Worm (Caenorhabditis elegans): ENCODE data around the gene sru-6.

sru-6 gene

DNA sequence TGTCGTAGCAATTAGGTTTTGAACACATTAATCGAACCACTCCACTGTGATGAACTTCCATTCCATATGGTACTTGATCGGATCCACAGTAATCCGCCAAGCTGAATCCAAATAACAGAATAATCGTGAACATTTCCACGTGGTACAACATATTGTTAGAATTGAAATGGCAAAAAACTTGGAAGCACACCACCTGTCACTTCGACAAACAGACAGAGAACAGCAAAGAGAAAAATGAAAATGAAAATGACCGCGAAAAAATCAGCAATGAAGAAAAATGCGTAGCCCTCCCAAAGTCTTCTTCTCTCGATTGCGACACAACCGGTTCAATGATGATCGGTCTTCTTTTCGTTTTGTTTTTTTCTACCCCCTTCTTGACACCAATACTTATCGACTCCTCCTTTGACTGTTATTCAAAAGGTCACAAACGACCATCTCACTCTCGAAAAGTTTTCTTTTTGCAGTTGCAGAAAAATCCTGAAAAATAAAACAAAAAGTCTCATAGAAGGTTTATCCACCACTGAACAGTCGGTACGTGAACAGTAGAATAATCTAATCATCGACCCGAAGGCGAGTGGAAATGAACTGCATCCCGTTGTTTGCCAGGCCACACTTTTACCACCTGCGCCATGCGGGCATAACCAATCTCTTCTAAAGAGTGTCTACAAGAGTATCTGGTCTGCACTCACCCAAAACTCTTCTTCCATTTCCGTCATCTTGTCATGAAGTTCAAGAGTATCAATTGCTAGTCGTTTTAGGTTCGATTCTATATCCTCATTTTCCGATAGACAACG is 13.1 kb upstream of the sru-6 start, which contains the start of gene wrt-3 (continued):
- TF ChIP-seq die-1 (tag; optimal IDR thresholded peaks at IDR 0.05) (peak; percentile 97), B0261.1 (tag; optimal IDR thresholded peaks at IDR 0.05) (peak; percentile 97), Y79H2A.3 (GFP tag; conservative IDR thresholded peaks at IDR 0.05) (no peak), F33H1.4 (GFP tag; IDR thresholded peaks at IDR 0.05) (no peak), aptf-3 (GFP tag; IDR thresholded peaks at IDR 0.05) (peak; percentile 96), F57C9.4 (tag; optimal IDR thresholded peaks at IDR 0.05) (peak; percentile 48), lsl-1 (GFP tag; optimal IDR thresholded peaks at IDR 0.05) (no peak), K11D2.4 (GFP tag; IDR thresholded peaks at IDR 0.05) (no peak), ZK185.1 (tag; optimal IDR thresholded peaks at IDR 0.05; ENCODE audit: poor library complexity, severe bottlenecking) (peak; percentile 92), F23B12.7 (tag; optimal IDR thresholded peaks at IDR 0.05; ENCODE audit: insufficient read depth) (peak; percentile 53), ceh-40 (GFP tag; IDR thresholded peaks at IDR 0.05) (peak; percentile 90), ceh-100 (GFP tag; IDR thresholded peaks at IDR 0.05) (no peak; the same call in 1 of the 2 replicates), egl-44 (GFP tag; IDR thresholded peaks at IDR 0.05) (no peak; the same call in 1 of the 2 replicates), snpc-4 (GFP tag; optimal IDR thresholded peaks at IDR 0.05) (peak; percentile 87), snpc-4 (tag; optimal IDR thresholded peaks at IDR 0.05) (peak; percentile 79 to 89 (median 86)), ztf-18 (tag; optimal IDR thresholded peaks at IDR 0.05) (peak; percentile 81), chd-7 (tag; optimal IDR thresholded peaks at IDR 0.05) (no peak), D2030.7 (GFP tag; IDR thresholded peaks at IDR 0.05) (peak; percentile 73), sptf-2 (GFP tag; optimal IDR thresholded peaks at IDR 0.05) (peak; percentile 83), hlh-12 (tag; optimal IDR thresholded peaks at IDR 0.05) (peak; percentile 90), B0336.3 (GFP tag; IDR thresholded peaks at IDR 0.05) (no peak), bed-1 (GFP tag; IDR thresholded peaks at IDR 0.05) (no peak), egrh-3 (GFP tag; IDR thresholded peaks at IDR 0.05) (no peak; the same call in 1 of the 2 replicates), madf-10 (tag; optimal IDR thresholded peaks at IDR 0.05) (peak; percentile 80), tlf-1 (GFP tag; optimal IDR thresholded peaks at IDR 0.05) (peak; percentile 59), sdz-38 (tag; optimal IDR thresholded peaks at IDR 0.05) (peak; percentile 13), pha-4 (tag; optimal IDR thresholded peaks at IDR 0.05) (no peak), nhr-27 (tag; optimal IDR thresholded peaks at IDR 0.05) (peak; percentile 94), dpff-1 (tag; optimal IDR thresholded peaks at IDR 0.05) (peak; percentile 77), F22D6.2 (tag; optimal IDR thresholded peaks at IDR 0.05) (peak; percentile 22), hmg-1.2 (GFP tag; IDR thresholded peaks at IDR 0.05) (peak; percentile 71), akir-1 (GFP tag; optimal IDR thresholded peaks at IDR 0.05) (peak; percentile 79), ztf-6 (GFP tag; IDR thresholded peaks at IDR 0.05) (peak; percentile 35; the same call in 1 of the 2 replicates), ama-1 (optimal IDR thresholded peaks at IDR 0.05) (no peak), ama-1 (GFP tag; optimal IDR thresholded peaks at IDR 0.05) (peak; percentile 74 to 96), him-1 (tag; optimal IDR thresholded peaks at IDR 0.05) (peak; percentile 96), dox-1 (GFP tag; IDR thresholded peaks at IDR 0.05) (no peak), lin-26 (GFP tag; IDR thresholded peaks at IDR 0.05) (peak; percentile 98), mxl-1 (tag; optimal IDR thresholded peaks at IDR 0.05) (peak; percentile 88), let-607 (tag; optimal IDR thresholded peaks at IDR 0.05) (peak; percentile 65 to 67)

All from whole organism, young adult.